Worm (Caenorhabditis elegans): ENCODE measurements around the gene K09F6.9.

ce11 chrII:2273750-2274149 lies 8.7 kb downstream of the K09F6.9 start:
- no peak for TF ChIP-seq ama-1 (optimal IDR thresholded peaks at IDR 0.05)
- TF ChIP-seq snpc-4 (tag; optimal IDR thresholded peaks at IDR 0.05) = no peak
- TF ChIP-seq ces-1 (GFP tag; optimal IDR thresholded peaks at IDR 0.05) = no peak
- TF ChIP-seq nhr-42 (GFP tag; IDR thresholded peaks at IDR 0.05) = no peak; the same call in 1 of the 2 replicates
- TF ChIP-seq lin-39 (tag; optimal IDR thresholded peaks at IDR 0.05) = no peak

Data from whole organism, L4 larva.